Worm (Caenorhabditis elegans) whole organism, young adult: Measurements from ENCODE around the gene tsp-17.

ENCODE experiments used
- C17E4.6 ChIP-seq: fragments of 200-800 bp; sonication (Bioruptor generic); IDR thresholded peaks from 2 replicates; pipeline ENCODE4 v1.3.6; 2022; ENCODE audit warnings: missing genetic modification reagents, missing genetic modification characterization, missing compliant biosample characterization
- D2030.7 ChIP-seq: fragments of 200-800 bp; sonication (Bioruptor generic); IDR thresholded peaks from 2 replicates; pipeline ENCODE4 v1.3.6; 2022; ENCODE audit warnings: missing genetic modification reagents, missing genetic modification characterization, missing compliant biosample characterization
- F22D6.2 ChIP-seq: sonication (generic microtip); optimal IDR thresholded peaks from 2 replicates; lab custom pipeline; 2016; ENCODE audit warnings: mild to moderate bottlenecking, missing genetic modification characterization, missing compliant biosample characterization
- F33H1.4 ChIP-seq: fragments of 200-800 bp; sonication (Bioruptor generic); IDR thresholded peaks from 2 replicates; pipeline ENCODE4 v1.3.6; 2022; ENCODE audit warnings: missing genetic modification reagents, missing genetic modification characterization, missing compliant biosample characterization
- F52B5.7 ChIP-seq: sonication (generic microtip); optimal IDR thresholded peaks from 2 replicates; lab custom pipeline; 2016; ENCODE audit warnings: mild to moderate bottlenecking, missing genetic modification characterization, missing compliant biosample characterization
- T26A5.8 ChIP-seq: sonication (generic microtip); optimal IDR thresholded peaks from 2 replicates; lab custom pipeline; 2016; ENCODE audit warnings: missing genetic modification characterization, missing compliant biosample characterization
- Y53G8AR.9 ChIP-seq: fragments of 200-800 bp; sonication (Bioruptor generic); conservative IDR thresholded peaks from 2 replicates; pipeline ENCODE4 v1.3.6; 2022; ENCODE audit warnings: missing genetic modification reagents, missing genetic modification characterization, missing compliant biosample characterization
- ZK185.1 ChIP-seq: sonication (generic microtip); optimal IDR thresholded peaks from 2 replicates; lab custom pipeline; 2016; ENCODE audit warnings: mild to moderate bottlenecking, missing genetic modification characterization, missing compliant biosample characterization; ENCODE audit not compliant: poor library complexity, severe bottlenecking
- aptf-2 ChIP-seq: fragments of 200-800 bp; sonication (Bioruptor generic); conservative IDR thresholded peaks from 2 replicates; pipeline ENCODE4 v1.3.6; 2022; ENCODE audit warnings: missing genetic modification reagents, missing genetic modification characterization, missing compliant biosample characterization
- attf-5 ChIP-seq: fragments of 200-800 bp; sonication (Bioruptor generic); optimal IDR thresholded peaks from 2 replicates; lab custom pipeline; 2018; ENCODE audit warnings: mild to moderate bottlenecking, missing genetic modification characterization, missing compliant biosample characterization
- bed-1 ChIP-seq: fragments of 200-800 bp; sonication (Bioruptor generic); IDR thresholded peaks from 2 replicates; pipeline ENCODE4 v1.3.6; 2022; ENCODE audit warnings: missing genetic modification reagents, missing genetic modification characterization, missing compliant biosample characterization
- bed-2 ChIP-seq: fragments of 200-800 bp; sonication (Bioruptor generic); IDR thresholded peaks from 2 replicates; pipeline ENCODE4 v1.3.6; 2022; ENCODE audit warnings: missing genetic modification reagents, missing genetic modification characterization, missing compliant biosample characterization
- cebp-1 ChIP-seq, 2 experiments: fragments of 200-800 bp in 1 of 2; sonication (Bioruptor generic) in 1 of 2; sonication (generic microtip) in 1 of 2; IDR thresholded peaks in 1 of 2; optimal IDR thresholded peaks in 1 of 2; 2 replicates each; pipeline versions ENCODE4 v1.3.6 to Lab custom; 2017 to 2022; ENCODE audit warnings: missing compliant biosample characterization in 2 of 2, missing genetic modification characterization in 2 of 2, mild to moderate bottlenecking in 1 of 2, missing genetic modification reagents in 1 of 2, moderate library complexity in 1 of 2
- ceh-27 ChIP-seq: fragments of 200-800 bp; sonication (Bioruptor generic); optimal IDR thresholded peaks from 2 replicates; lab custom pipeline; 2018; ENCODE audit warnings: mild to moderate bottlenecking, missing genetic modification characterization, moderate library complexity, missing compliant biosample characterization
- ceh-40 ChIP-seq: fragments of 200-800 bp; sonication (Bioruptor generic); IDR thresholded peaks from 2 replicates; pipeline ENCODE4 v1.3.6; 2022; ENCODE audit warnings: missing genetic modification characterization, missing compliant biosample characterization
- ceh-79 ChIP-seq: sonication (generic microtip); optimal IDR thresholded peaks from 2 replicates; lab custom pipeline; 2017; ENCODE audit warnings: mild to moderate bottlenecking, missing genetic modification characterization, missing compliant biosample characterization
- ceh-91 ChIP-seq: fragments of 200-800 bp; sonication (Bioruptor generic); IDR thresholded peaks from 2 replicates; pipeline ENCODE4 v1.3.6; 2022; ENCODE audit warnings: missing genetic modification reagents, missing genetic modification characterization, missing compliant biosample characterization
- chd-7 ChIP-seq: sonication (generic microtip); optimal IDR thresholded peaks from 2 replicates; lab custom pipeline; 2016; ENCODE audit warnings: mild to moderate bottlenecking, missing genetic modification characterization, moderate library complexity, missing compliant biosample characterization
- dox-1 ChIP-seq: fragments of 200-800 bp; sonication (Bioruptor generic); IDR thresholded peaks from 2 replicates; pipeline ENCODE4 v1.3.6; 2022; ENCODE audit warnings: missing genetic modification reagents, missing genetic modification characterization, missing compliant biosample characterization
- dpff-1 ChIP-seq: sonication (generic microtip); optimal IDR thresholded peaks from 2 replicates; lab custom pipeline; 2017; ENCODE audit warnings: mild to moderate bottlenecking, missing genetic modification characterization, missing compliant biosample characterization
- dpl-1 ChIP-seq: fragments of 150-350 bp; optimal IDR thresholded peaks from 2 replicates; lab custom pipeline; 2014; ENCODE audit warnings: missing biosample characterization, missing genetic modification reagents, missing genetic modification characterization
- ekl-4 ChIP-seq: fragments of 200-800 bp; sonication (Bioruptor generic); IDR thresholded peaks from 2 replicates; pipeline ENCODE4 v1.3.6; 2022; ENCODE audit warnings: missing genetic modification reagents, missing genetic modification characterization, missing compliant biosample characterization
- ets-4 ChIP-seq: fragments of 200-800 bp; sonication (Bioruptor generic); optimal IDR thresholded peaks from 2 replicates; lab custom pipeline; 2018; ENCODE audit warnings: mild to moderate bottlenecking, missing genetic modification characterization, missing compliant biosample characterization
- gei-17 ChIP-seq: fragments of 200-800 bp; sonication (Bioruptor generic); optimal IDR thresholded peaks from 2 replicates; lab custom pipeline; 2018; ENCODE audit warnings: mild to moderate bottlenecking, missing genetic modification characterization, missing compliant biosample characterization
- hlh-12 ChIP-seq: sonication (generic microtip); optimal IDR thresholded peaks from 2 replicates; lab custom pipeline; 2016; ENCODE audit warnings: missing genetic modification characterization, missing compliant biosample characterization
- hsf-1 ChIP-seq: fragments of 200-800 bp; sonication (Bioruptor generic); IDR thresholded peaks from 2 replicates; pipeline ENCODE4 v1.3.6; 2022; ENCODE audit warnings: missing genetic modification reagents, missing genetic modification characterization, missing compliant biosample characterization
- lag-1 ChIP-seq: fragments of 200-800 bp; sonication (Bioruptor generic); IDR thresholded peaks from 2 replicates; pipeline ENCODE4 v1.3.6; 2022; ENCODE audit warnings: missing genetic modification reagents, missing genetic modification characterization, missing compliant biosample characterization
- lin-26 ChIP-seq: fragments of 200-800 bp; sonication (Bioruptor generic); IDR thresholded peaks from 2 replicates; pipeline ENCODE4 v1.3.6; 2022; ENCODE audit warnings: missing genetic modification reagents, missing genetic modification characterization, missing compliant biosample characterization
- lin-35 ChIP-seq, 3 experiments: fragments of 150-350 bp in 2 of 3; sonication (generic microtip) in 1 of 3; optimal IDR thresholded peaks; 2 replicates each; lab custom pipeline; 2014 to 2018; ENCODE audit warnings: missing biosample characterization in 3 of 3, missing genetic modification characterization in 3 of 3, missing genetic modification reagents in 3 of 3
- lin-54 ChIP-seq: fragments of 200-800 bp; sonication (Bioruptor generic); optimal IDR thresholded peaks from 2 replicates; lab custom pipeline; 2018; ENCODE audit warnings: mild to moderate bottlenecking, missing genetic modification characterization, missing compliant biosample characterization
- lsl-1 ChIP-seq: fragments of 200-800 bp; sonication (Bioruptor generic); optimal IDR thresholded peaks from 2 replicates; lab custom pipeline; 2018; ENCODE audit warnings: mild to moderate bottlenecking, missing genetic modification characterization, moderate library complexity, missing compliant biosample characterization
- lsy-27 ChIP-seq: sonication (generic microtip); optimal IDR thresholded peaks from 2 replicates; lab custom pipeline; 2017; ENCODE audit warnings: missing genetic modification characterization, mild to moderate bottlenecking, missing compliant biosample characterization, antibody characterized with exemption, missing genotype, borderline replicate concordance; ENCODE audit not compliant: insufficient read depth
- madf-10 ChIP-seq: sonication (generic microtip); optimal IDR thresholded peaks from 2 replicates; lab custom pipeline; 2016; ENCODE audit warnings: mild to moderate bottlenecking, missing genetic modification characterization, missing compliant biosample characterization
- madf-3 ChIP-seq: fragments of 200-800 bp; sonication (Bioruptor generic); IDR thresholded peaks from 2 replicates; pipeline ENCODE4 v1.3.6; 2022; ENCODE audit warnings: missing genetic modification reagents, missing genetic modification characterization, missing compliant biosample characterization
- nfya-1 ChIP-seq: sonication (generic microtip); optimal IDR thresholded peaks from 2 replicates; lab custom pipeline; 2017; ENCODE audit warnings: antibody characterized with exemption, missing compliant biosample characterization, missing genetic modification characterization, borderline replicate concordance; ENCODE audit not compliant: insufficient read depth
- nhr-179 ChIP-seq: sonication (generic microtip); optimal IDR thresholded peaks from 2 replicates; lab custom pipeline; 2016; ENCODE audit warnings: mild to moderate bottlenecking, missing genetic modification characterization, missing compliant biosample characterization
- nhr-90 ChIP-seq: sonication (generic microtip); optimal IDR thresholded peaks from 2 replicates; lab custom pipeline; 2016; ENCODE audit warnings: missing genotype, mild to moderate bottlenecking, missing genetic modification characterization, missing compliant biosample characterization
- rpc-1 ChIP-seq, 2 experiments: fragments of 150-350 bp in 1 of 2; sonication (generic microtip) in 1 of 2; optimal IDR thresholded peaks; 2 replicates each; lab custom pipeline; 2014 to 2018; ENCODE audit warnings: missing biosample characterization in 1 of 2, missing genetic modification characterization in 1 of 2, missing genetic modification reagents in 1 of 2, missing genotype in 1 of 2
- tbx-9 ChIP-seq: sonication (generic microtip); optimal IDR thresholded peaks from 2 replicates; lab custom pipeline; 2016; ENCODE audit warnings: borderline replicate concordance, missing genetic modification characterization, inconsistent platforms, missing compliant biosample characterization
- zfh-2 ChIP-seq: fragments of 200-800 bp; sonication (Bioruptor generic); conservative IDR thresholded peaks from 2 replicates; pipeline ENCODE4 v1.3.6; 2022; ENCODE audit warnings: missing genetic modification reagents, missing genetic modification characterization, missing compliant biosample characterization
- ztf-22 ChIP-seq: fragments of 200-800 bp; sonication (Bioruptor generic); optimal IDR thresholded peaks from 2 replicates; lab custom pipeline; 2018; ENCODE audit warnings: mild to moderate bottlenecking, missing genetic modification characterization, moderate library complexity, missing compliant biosample characterization
- ztf-25 ChIP-seq: fragments of 200-800 bp; sonication (Bioruptor generic); IDR thresholded peaks from 2 replicates; pipeline ENCODE4 v1.3.6; 2022; ENCODE audit warnings: missing genetic modification reagents, missing genetic modification characterization, missing compliant biosample characterization
- ztf-26 ChIP-seq: sonication (generic microtip); optimal IDR thresholded peaks from 2 replicates; lab custom pipeline; 2017; ENCODE audit warnings: missing genetic modification characterization, missing compliant biosample characterization

Gene tsp-17

DNA sequence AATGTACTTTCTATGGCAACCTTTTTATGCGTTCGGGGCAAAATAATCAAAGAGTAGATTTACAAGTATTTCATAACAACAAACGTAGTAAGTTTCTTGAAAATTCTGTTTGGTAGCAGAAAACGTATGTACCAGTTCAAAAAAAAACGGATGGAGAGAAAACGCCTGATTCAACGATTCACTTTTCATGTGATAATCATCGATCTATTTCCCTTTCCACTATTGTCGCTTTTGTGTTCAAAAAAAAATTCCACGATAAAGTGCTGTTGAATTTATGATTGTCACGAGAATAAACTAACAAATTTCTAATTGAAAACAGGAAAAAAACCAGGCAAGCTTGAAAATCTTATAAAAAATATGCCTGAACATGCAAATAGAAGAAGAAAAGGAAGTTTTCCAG, 14.9 kb downstream of the tsp-17 start:
- TF ChIP-seq bed-2 (GFP tag; lab: Robert Waterston, UW) (no peak), Y53G8AR.9 (GFP tag; lab: Robert Waterston, UW) (no peak), cebp-1 (GFP tag; IDR thresholded peaks at IDR 0.05; lab: Robert Waterston, UW) (no peak), cebp-1 (tag; optimal IDR thresholded peaks at IDR 0.05; lab: Kevin White, UChicago) (peak; percentile 49), F22D6.2 (tag; lab: Kevin White, UChicago) (no peak), lin-26 (GFP tag; lab: Robert Waterston, UW) (0 out of 2 replicates have a peak, but pooled peaks have one; percentile 19), nhr-90 (tag; lab: Kevin White, UChicago) (no peak), rpc-1 (optimal IDR thresholded peaks at IDR 0.05; lab: Kevin White, UChicago) (no peak), rpc-1 (tag; optimal IDR thresholded peaks at IDR 0.05; lab: Kevin White, UChicago) (no peak), dpff-1 (no peak), ceh-40 (no peak), madf-10 (tag; lab: Kevin White, UChicago) (no peak), hsf-1 (GFP tag; lab: Robert Waterston, UW) (no peak), dpl-1 (GFP tag; lab: Kevin White, UChicago) (no peak), tbx-9 (tag; lab: Kevin White, UChicago) (no peak), zfh-2 (GFP tag; lab: Robert Waterston, UW) (no peak), ceh-79 (no peak)

DNA sequence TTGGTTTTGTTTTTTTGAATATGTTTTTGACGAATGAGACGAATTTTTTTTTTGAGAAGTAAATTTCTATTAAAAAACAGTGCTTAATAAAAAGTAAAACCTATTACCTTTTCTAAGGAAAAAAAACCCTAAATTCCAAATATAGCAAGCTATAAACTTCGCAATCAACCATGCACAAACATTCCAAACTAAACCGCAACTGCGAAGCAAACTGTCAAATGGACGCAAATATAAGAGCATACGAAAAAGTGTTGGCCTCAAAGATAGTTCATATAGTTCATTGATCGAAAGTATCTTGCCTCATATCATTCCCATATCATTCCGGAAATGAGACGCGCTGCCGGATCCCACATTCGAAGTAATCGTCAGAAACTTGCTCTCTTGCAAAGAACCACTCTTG, 15.6 kb downstream of the tsp-17 start, which contains the start of gene C01C4.3:
TSS of gene C01C4.3 (plus strand) at position 301 of the 400 bp plus-strand sequence.
- TF ChIP-seq D2030.7 (GFP tag; lab: Robert Waterston, UW): no peak
- no peak for TF ChIP-seq chd-7
- TF ChIP-seq lsy-27 (tag; lab: Kevin White, UChicago): no peak
- TF ChIP-seq ceh-27: no peak
- TF ChIP-seq ceh-40: no peak
- no peak for TF ChIP-seq ztf-26 (tag; lab: Kevin White, UChicago)
- no peak for TF ChIP-seq hsf-1 (GFP tag; lab: Robert Waterston, UW)

DNA sequence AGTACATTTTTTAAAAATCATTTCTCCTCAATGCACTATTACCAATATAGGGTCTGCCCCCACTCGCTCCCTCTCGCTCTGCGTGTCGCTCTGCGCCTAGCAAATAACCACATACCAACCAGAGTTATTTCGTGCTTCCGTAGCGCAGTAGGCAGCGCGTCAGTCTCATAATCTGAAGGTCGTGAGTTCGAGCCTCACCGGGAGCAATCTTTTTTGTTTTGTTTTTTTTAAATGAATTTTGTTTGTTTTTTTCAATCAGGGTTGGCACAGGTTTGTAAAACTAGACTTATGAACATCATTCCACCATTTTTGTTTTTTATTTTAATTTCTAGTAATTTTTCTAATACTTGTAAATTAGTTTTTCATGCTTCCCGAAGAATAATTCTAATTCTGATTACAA, 16.7 kb downstream of the tsp-17 start:
- TF ChIP-seq nfya-1 (tag; lab: Kevin White, UChicago) (no peak), dox-1 (GFP tag; lab: Robert Waterston, UW) (peak; percentile 89), C17E4.6 (GFP tag; lab: Robert Waterston, UW) (no peak), ets-4 (GFP tag; lab: Kevin White, UChicago) (no peak), aptf-2 (peak; percentile 57; the same call in 1 of the 2 replicates), ztf-25 (GFP tag; lab: Robert Waterston, UW) (0 out of 2 replicates have a peak, but pooled peaks have one; percentile 73), lin-26 (GFP tag; lab: Robert Waterston, UW) (peak; percentile 94), hlh-12 (tag; lab: Kevin White, UChicago) (no peak), nhr-179 (tag; lab: Kevin White, UChicago) (peak; percentile 10), ZK185.1 (tag; lab: Kevin White, UChicago) (peak; percentile 81), ekl-4 (GFP tag; lab: Robert Waterston, UW) (peak; percentile 86), F33H1.4 (no peak), bed-1 (GFP tag; lab: Robert Waterston, UW) (0 out of 2 replicates have a peak, but pooled peaks have one; percentile 78), F52B5.7 (tag; lab: Kevin White, UChicago) (peak; percentile 73), D2030.7 (GFP tag; lab: Robert Waterston, UW) (peak; percentile 64), attf-5 (GFP tag; lab: Kevin White, UChicago) (peak; percentile 71), cebp-1 (GFP tag; IDR thresholded peaks at IDR 0.05; lab: Robert Waterston, UW) (peak; percentile 56; the same call in 1 of the 2 replicates), cebp-1 (tag; optimal IDR thresholded peaks at IDR 0.05; lab: Kevin White, UChicago) (peak; percentile 76), lsl-1 (GFP tag; lab: Kevin White, UChicago) (peak; percentile 13), ztf-22 (GFP tag; lab: Kevin White, UChicago) (peak; percentile 18), lin-35 (GFP tag; optimal IDR thresholded peaks at IDR 0.05; lab: Kevin White, UChicago) (peak in 1 of 3 experiments; percentile 69), lag-1 (GFP tag; lab: Robert Waterston, UW) (no peak), lin-54 (GFP tag; lab: Kevin White, UChicago) (peak; percentile 61), gei-17 (peak; percentile 63), T26A5.8 (tag; lab: Kevin White, UChicago) (peak; percentile 58), hsf-1 (GFP tag; lab: Robert Waterston, UW) (0 out of 2 replicates have a peak, but pooled peaks have one; percentile 50), madf-3 (GFP tag; lab: Robert Waterston, UW) (0 out of 2 replicates have a peak, but pooled peaks have one; percentile 6), ceh-79 (peak; percentile 16), ceh-91 (GFP tag; lab: Robert Waterston, UW) (no peak), zfh-2 (GFP tag; lab: Robert Waterston, UW) (0 out of 2 replicates have a peak, but pooled peaks have one; percentile 6)
